Fruit fly (Drosophila melanogaster): ENCODE measurements around the gene Cip4.

- TF ChIP-seq CG32121 (GFP tag; IDR thresholded peaks at IDR 0.05): no peak
- no peak for TF ChIP-seq CG9948 (tag; optimal IDR thresholded peaks at IDR 0.05)
- TF ChIP-seq CG8301 (tag; optimal IDR thresholded peaks at IDR 0.05): no peak
- no peak for TF ChIP-seq gl (tag; optimal IDR thresholded peaks at IDR 0.05)
- no peak for TF ChIP-seq D1 (tag; optimal IDR thresholded peaks at IDR 0.05)
These were observed 14.6 kb downstream of the Cip4 start for dm6 chr3L:4349314-4349713.

All from whole organism, pupa.